Fruit fly (Drosophila melanogaster): Measurements from ENCODE around the gene CG14658.

The CG14658 gene

dm6 chr3R:4840757-4841156 is 10.4 kb upstream of the CG14658 start:
- no peak for TF ChIP-seq usp (GFP tag; optimal IDR thresholded peaks at IDR 0.05)
- TF ChIP-seq Vsx2 (GFP tag; optimal IDR thresholded peaks at IDR 0.05; ENCODE audit: partially characterized antibody): no peak
- TF ChIP-seq Sp1 (GFP tag; optimal IDR thresholded peaks at IDR 0.05): no peak
- TF ChIP-seq h (GFP tag; optimal IDR thresholded peaks at IDR 0.05): no peak
- no peak for TF ChIP-seq pan (optimal IDR thresholded peaks at IDR 0.05)
- TF ChIP-seq dsf (GFP tag; optimal IDR thresholded peaks at IDR 0.05; ENCODE audit: borderline replicate concordance): no peak
- no peak for TF ChIP-seq HLH106 (tag; optimal IDR thresholded peaks at IDR 0.05)
- TF ChIP-seq sage (GFP tag; optimal IDR thresholded peaks at IDR 0.05): no peak
- no peak for TF ChIP-seq Dfd (GFP tag; optimal IDR thresholded peaks at IDR 0.05)
- TF ChIP-seq br (GFP tag; optimal IDR thresholded peaks at IDR 0.05): no peak
- TF ChIP-seq rgr (GFP tag; optimal IDR thresholded peaks at IDR 0.05): no peak
- no peak for TF ChIP-seq Rel (GFP tag; optimal IDR thresholded peaks at IDR 0.05)
- TF ChIP-seq Rel (tag; optimal IDR thresholded peaks at IDR 0.05): no peak
- no peak for TF ChIP-seq brk (GFP tag; optimal IDR thresholded peaks at IDR 0.05)
- TF ChIP-seq sv (GFP tag; optimal IDR thresholded peaks at IDR 0.05): no peak
- no peak for TF ChIP-seq jim (GFP tag; optimal IDR thresholded peaks at IDR 0.05)
- no peak for TF ChIP-seq dl (GFP tag; optimal IDR thresholded peaks at IDR 0.05; ENCODE audit: insufficient read depth in 1 of 2, partially characterized antibody in 2 of 2)
- TF ChIP-seq Hr78 (GFP tag; optimal IDR thresholded peaks at IDR 0.05): no peak
- no peak for TF ChIP-seq Abd-B (GFP tag; optimal IDR thresholded peaks at IDR 0.05)
- no peak for TF ChIP-seq Dif (GFP tag; optimal IDR thresholded peaks at IDR 0.05; ENCODE audit: partially characterized antibody)

dm6 chr3R:4835315-4835714 is 5.0 kb upstream of the CG14658 start:
- TF ChIP-seq lola (GFP tag; optimal IDR thresholded peaks at IDR 0.05): no peak
- peak; percentile 26 for TF ChIP-seq Dif (GFP tag; optimal IDR thresholded peaks at IDR 0.05; ENCODE audit: partially characterized antibody)

- TF ChIP-seq GATAd (GFP tag; optimal IDR thresholded peaks at IDR 0.05) (no peak), foxo (GFP tag; optimal IDR thresholded peaks at IDR 0.05) (no peak), rgr (GFP tag; optimal IDR thresholded peaks at IDR 0.05) (no peak), Abd-B (GFP tag; optimal IDR thresholded peaks at IDR 0.05) (no peak), CG9705 (GFP tag; optimal IDR thresholded peaks at IDR 0.05) (no peak), dmrt93B (GFP tag; optimal IDR thresholded peaks at IDR 0.05) (no peak), brk (GFP tag; optimal IDR thresholded peaks at IDR 0.05) (no peak), lola (GFP tag; optimal IDR thresholded peaks at IDR 0.05) (no peak), OdsH (GFP tag; optimal IDR thresholded peaks at IDR 0.05) (no peak), Hr78 (GFP tag; optimal IDR thresholded peaks at IDR 0.05) (no peak), dsf (GFP tag; optimal IDR thresholded peaks at IDR 0.05; ENCODE audit: borderline replicate concordance) (no peak), h (GFP tag; optimal IDR thresholded peaks at IDR 0.05) (no peak), Dfd (GFP tag; optimal IDR thresholded peaks at IDR 0.05) (no peak), sage (GFP tag; optimal IDR thresholded peaks at IDR 0.05) (no peak), Rel (GFP tag; optimal IDR thresholded peaks at IDR 0.05) (no peak), Rel (tag; optimal IDR thresholded peaks at IDR 0.05) (no peak), Vsx2 (GFP tag; optimal IDR thresholded peaks at IDR 0.05; ENCODE audit: partially characterized antibody) (no peak), usp (GFP tag; optimal IDR thresholded peaks at IDR 0.05) (no peak), ey (GFP tag; optimal IDR thresholded peaks at IDR 0.05) (no peak), CG32264 (GFP tag; optimal IDR thresholded peaks at IDR 0.05) (no peak)
These were observed 3.3 kb upstream of the CG14658 start for dm6 chr3R:4833636-4834035.

- TF ChIP-seq Dfd (GFP tag; optimal IDR thresholded peaks at IDR 0.05): peak; percentile 59
- TF ChIP-seq Rel (GFP tag; optimal IDR thresholded peaks at IDR 0.05): no peak
- TF ChIP-seq Rel (tag; optimal IDR thresholded peaks at IDR 0.05): no peak
These were observed 884 bp upstream of the CG14658 start, which contains the start of gene CG14659 for dm6 chr3R:4831197-4831596. CG14659 (minus strand) TSS chr3R:4831297.

dm6 chr3R:4825188-4825587 is 5.1 kb downstream of the CG14658 start:
- TF ChIP-seq Abd-B (GFP tag; optimal IDR thresholded peaks at IDR 0.05) (no peak), Myc (optimal IDR thresholded peaks at IDR 0.05) (no peak), usp (GFP tag; optimal IDR thresholded peaks at IDR 0.05) (no peak), pan (optimal IDR thresholded peaks at IDR 0.05) (no peak), fru (GFP tag; optimal IDR thresholded peaks at IDR 0.05) (no peak), rgr (GFP tag; optimal IDR thresholded peaks at IDR 0.05) (no peak), ey (GFP tag; optimal IDR thresholded peaks at IDR 0.05) (no peak), woc (GFP tag; optimal IDR thresholded peaks at IDR 0.05) (no peak), sv (GFP tag; optimal IDR thresholded peaks at IDR 0.05) (no peak), lola (GFP tag; optimal IDR thresholded peaks at IDR 0.05) (no peak), Mio (GFP tag; optimal IDR thresholded peaks at IDR 0.05) (no peak), sage (GFP tag; optimal IDR thresholded peaks at IDR 0.05) (no peak), br (GFP tag; optimal IDR thresholded peaks at IDR 0.05) (no peak), GATAd (GFP tag; optimal IDR thresholded peaks at IDR 0.05) (no peak), Hr83 (GFP tag; optimal IDR thresholded peaks at IDR 0.05; ENCODE audit: poor library complexity, severe bottlenecking) (no peak)

All from whole organism, wandering third instar larva.